Worm (Caenorhabditis elegans): Measurements from ENCODE around the gene D2096.11.

The D2096.11 gene

ce11 chrIV:8375381-8375780, 18.6 kb downstream of the D2096.11 start (continued):
- peak; percentile 61; the same call in 1 of the 2 replicates for TF ChIP-seq D1046.2 (GFP tag; IDR thresholded peaks at IDR 0.05)
- TF ChIP-seq nhr-77 (tag; optimal IDR thresholded peaks at IDR 0.05), result peak; percentile 48
- TF ChIP-seq fkh-10 (GFP tag; optimal IDR thresholded peaks at IDR 0.05), result no peak
- peak; percentile 78 to 86; a peak in 3 of 4 replicates for TF ChIP-seq madf-5 (GFP tag; IDR thresholded peaks at IDR 0.05)
- no peak for TF ChIP-seq cey-2 (tag; optimal IDR thresholded peaks at IDR 0.05; ENCODE audit: borderline replicate concordance, insufficient read depth)
- TF ChIP-seq unc-130 (GFP tag; optimal IDR thresholded peaks at IDR 0.05), result peak; percentile 71
- peak; percentile 65 for TF ChIP-seq duxl-1 (tag; optimal IDR thresholded peaks at IDR 0.05; ENCODE audit: poor library complexity)
- peak; percentile 14 for TF ChIP-seq nhr-6 (tag; optimal IDR thresholded peaks at IDR 0.05)
- TF ChIP-seq lir-3 (tag; optimal IDR thresholded peaks at IDR 0.05), result peak; percentile 29
- peak; percentile 21; the same call in 1 of the 2 replicates for TF ChIP-seq nhr-41 (GFP tag; IDR thresholded peaks at IDR 0.05)
- TF ChIP-seq T20F7.1 (GFP tag; optimal IDR thresholded peaks at IDR 0.05), result peak; percentile 73
- peak; percentile 83 for TF ChIP-seq mdt-29 (GFP tag; IDR thresholded peaks at IDR 0.05)
- peak; percentile 67 for TF ChIP-seq hlh-11 (tag; optimal IDR thresholded peaks at IDR 0.05)
- TF ChIP-seq arid-1 (GFP tag; conservative IDR thresholded peaks at IDR 0.05), result peak; percentile 82
- peak; percentile 74 for TF ChIP-seq vab-7 (GFP tag; IDR thresholded peaks at IDR 0.05)
- no peak for TF ChIP-seq attf-4 (tag; optimal IDR thresholded peaks at IDR 0.05)
- TF ChIP-seq lsy-2 (tag; optimal IDR thresholded peaks at IDR 0.05), result peak in 1 of 2 experiments; percentile 4
- no peak for TF ChIP-seq sdz-12 (GFP tag; optimal IDR thresholded peaks at IDR 0.05)
- no peak for TF ChIP-seq set-16 (GFP tag; IDR thresholded peaks at IDR 0.05)
- TF ChIP-seq unc-39 (tag; optimal IDR thresholded peaks at IDR 0.05), result no peak
- TF ChIP-seq lin-29 (GFP tag; IDR thresholded peaks at IDR 0.05), result no peak
- TF ChIP-seq ztf-11 (tag; optimal IDR thresholded peaks at IDR 0.05), result no peak
- TF ChIP-seq dpl-1 (GFP tag; optimal IDR thresholded peaks at IDR 0.05), result peak; percentile 46
- TF ChIP-seq lin-1 (GFP tag; IDR thresholded peaks at IDR 0.05), result 0 out of 2 replicates have a peak, but pooled peaks have one; percentile 49
- peak; percentile 62 for TF ChIP-seq Y5F2A.4 (GFP tag; optimal IDR thresholded peaks at IDR 0.05)
- peak; percentile 85 for TF ChIP-seq snpc-1.2 (GFP tag; IDR thresholded peaks at IDR 0.05)
- TF ChIP-seq tra-1 (GFP tag; IDR thresholded peaks at IDR 0.05), result peak; percentile 57; the same call in 1 of the 2 replicates
- no peak for TF ChIP-seq ceh-28 (tag; optimal IDR thresholded peaks at IDR 0.05)
- TF ChIP-seq lin-39 (tag; optimal IDR thresholded peaks at IDR 0.05), result no peak
- peak; percentile 77; the same call in 1 of the 2 replicates for TF ChIP-seq ctbp-1 (GFP tag; IDR thresholded peaks at IDR 0.05)
- peak; percentile 79 for TF ChIP-seq lin-38 (GFP tag; IDR thresholded peaks at IDR 0.05)
- TF ChIP-seq F37D6.2 (tag; optimal IDR thresholded peaks at IDR 0.05), result peak; percentile 45
- TF ChIP-seq aly-2 (tag; optimal IDR thresholded peaks at IDR 0.05), result no peak
- peak; percentile 68 for TF ChIP-seq Y48G9A.11 (GFP tag; IDR thresholded peaks at IDR 0.05)
- TF ChIP-seq nhr-11 (tag; optimal IDR thresholded peaks at IDR 0.05), result peak; percentile 57
- peak; percentile 76 for TF ChIP-seq lim-7 (GFP tag; IDR thresholded peaks at IDR 0.05)
- no peak for TF ChIP-seq fos-1 (tag; optimal IDR thresholded peaks at IDR 0.05)
- TF ChIP-seq tag-97 (GFP tag; IDR thresholded peaks at IDR 0.05), result no peak
- TF ChIP-seq Y75B8A.6 (GFP tag; IDR thresholded peaks at IDR 0.05), result 0 out of 2 replicates have a peak, but pooled peaks have one; percentile 73
- TF ChIP-seq zip-2 (tag; optimal IDR thresholded peaks at IDR 0.05), result peak; percentile 13
- peak; percentile 76 for TF ChIP-seq nhr-42 (GFP tag; IDR thresholded peaks at IDR 0.05)
- TF ChIP-seq spr-3 (GFP tag; optimal IDR thresholded peaks at IDR 0.05), result peak; percentile 51
- TF ChIP-seq zfp-2 (tag; optimal IDR thresholded peaks at IDR 0.05), result peak; percentile 21
- no peak for TF ChIP-seq saeg-2 (GFP tag; IDR thresholded peaks at IDR 0.05)
- TF ChIP-seq daf-19 (GFP tag; conservative IDR thresholded peaks at IDR 0.05), result peak; percentile 88
- peak in 1 of 2 experiments; percentile 62 for TF ChIP-seq hif-1 (tag; optimal IDR thresholded peaks at IDR 0.05)
- no peak for TF ChIP-seq daf-8 (GFP tag; IDR thresholded peaks at IDR 0.05)
- peak; percentile 32 for TF ChIP-seq spr-1 (tag; optimal IDR thresholded peaks at IDR 0.05)
- TF ChIP-seq nhr-10 (tag; optimal IDR thresholded peaks at IDR 0.05), result no peak
- TF ChIP-seq mes-2 (tag; optimal IDR thresholded peaks at IDR 0.05; ENCODE audit: poor library complexity, severe bottlenecking), result peak; percentile 89
- peak; percentile 65 for TF ChIP-seq nhr-28 (tag; optimal IDR thresholded peaks at IDR 0.05)
